Worm (Caenorhabditis elegans): ENCODE results near the gene sssh-1.

The sssh-1 gene

DNA sequence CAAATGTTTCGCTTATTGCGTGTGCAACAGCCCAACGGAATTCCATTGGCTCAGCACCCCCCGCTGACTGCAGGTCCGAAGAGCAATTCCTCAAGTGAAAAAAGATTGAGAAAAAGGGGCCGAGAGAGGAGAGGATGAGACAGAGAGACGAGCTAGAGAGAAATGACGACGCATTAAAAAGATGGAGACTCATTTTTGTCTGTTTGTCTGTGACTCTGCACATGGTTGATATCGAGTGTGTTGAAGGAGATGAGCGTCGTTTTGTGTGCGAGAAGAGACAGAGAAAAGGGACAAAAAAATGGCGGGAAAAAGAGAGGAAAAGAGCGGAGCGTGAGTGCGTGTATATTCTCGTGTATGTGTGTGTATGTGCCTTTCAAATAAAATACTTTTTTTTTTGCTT is 34.7 kb upstream of the sssh-1 start (continued):
- TF ChIP-seq lim-6 (tag; optimal IDR thresholded peaks at IDR 0.05) (peak; percentile 41), unc-86 (tag; optimal IDR thresholded peaks at IDR 0.05) (no peak), syd-9 (tag; optimal IDR thresholded peaks at IDR 0.05) (peak; percentile 44), rnt-1 (tag; optimal IDR thresholded peaks at IDR 0.05) (peak; percentile 74), pag-3 (tag; optimal IDR thresholded peaks at IDR 0.05; ENCODE audit: borderline replicate concordance) (peak; percentile 58), C08G9.2 (tag; optimal IDR thresholded peaks at IDR 0.05) (peak; percentile 46), dmd-4 (tag; optimal IDR thresholded peaks at IDR 0.05; ENCODE audit: borderline replicate concordance) (peak; percentile 29), mec-3 (tag; optimal IDR thresholded peaks at IDR 0.05; ENCODE audit: borderline replicate concordance) (no peak), pros-1 (tag; optimal IDR thresholded peaks at IDR 0.05) (peak; percentile 52), npax-4 (tag; optimal IDR thresholded peaks at IDR 0.05) (no peak), Y22D7AL.16 (tag; optimal IDR thresholded peaks at IDR 0.05) (no peak), tbx-2 (tag; optimal IDR thresholded peaks at IDR 0.05) (peak; percentile 91), ref-2 (tag; optimal IDR thresholded peaks at IDR 0.05) (peak; percentile 68), K09A11.1 (tag; optimal IDR thresholded peaks at IDR 0.05; ENCODE audit: insufficient read depth) (no peak), sox-2 (GFP tag; IDR thresholded peaks at IDR 0.05) (no peak), ceh-19 (GFP tag; optimal IDR thresholded peaks at IDR 0.05) (peak; percentile 35), tbx-7 (tag; optimal IDR thresholded peaks at IDR 0.05) (no peak), ceh-34 (tag; optimal IDR thresholded peaks at IDR 0.05) (peak; percentile 56), ceh-22 (tag; optimal IDR thresholded peaks at IDR 0.05) (no peak), ceh-24 (tag; optimal IDR thresholded peaks at IDR 0.05) (no peak), ahr-1 (tag; optimal IDR thresholded peaks at IDR 0.05) (no peak), lin-11 (tag; optimal IDR thresholded peaks at IDR 0.05) (no peak), pqm-1 (tag; optimal IDR thresholded peaks at IDR 0.05) (no peak), hlh-8 (tag; optimal IDR thresholded peaks at IDR 0.05) (peak; percentile 43), elt-2 (tag; optimal IDR thresholded peaks at IDR 0.05) (peak; percentile 64), ceh-31 (tag; optimal IDR thresholded peaks at IDR 0.05) (peak; percentile 91), zip-5 (tag; optimal IDR thresholded peaks at IDR 0.05) (no peak), nhr-232 (tag; optimal IDR thresholded peaks at IDR 0.05) (no peak), K02D7.2 (tag; optimal IDR thresholded peaks at IDR 0.05) (no peak), ceh-14 (tag; optimal IDR thresholded peaks at IDR 0.05) (peak; percentile 76), fax-1 (tag; optimal IDR thresholded peaks at IDR 0.05) (no peak), F13H6.1 (tag; optimal IDR thresholded peaks at IDR 0.05) (peak; percentile 14), elt-4 (tag; optimal IDR thresholded peaks at IDR 0.05) (no peak), ama-1 (optimal IDR thresholded peaks at IDR 0.05) (no peak), unc-55 (GFP tag; optimal IDR thresholded peaks at IDR 0.05) (peak; percentile 41), gmeb-2 (tag; optimal IDR thresholded peaks at IDR 0.05) (no peak), sdc-2 (tag; optimal IDR thresholded peaks at IDR 0.05) (peak; percentile 79), pat-9 (tag; optimal IDR thresholded peaks at IDR 0.05) (no peak), fkh-6 (tag; optimal IDR thresholded peaks at IDR 0.05) (peak; percentile 21), ttx-3 (tag; optimal IDR thresholded peaks at IDR 0.05) (no peak), ceh-2 (tag; optimal IDR thresholded peaks at IDR 0.05) (peak; percentile 23), nfya-1 (tag; optimal IDR thresholded peaks at IDR 0.05) (peak; percentile 90), pha-2 (tag; optimal IDR thresholded peaks at IDR 0.05) (peak; percentile 46), hlh-30 (tag; optimal IDR thresholded peaks at IDR 0.05; ENCODE audit: insufficient read depth) (peak; percentile 82), ceh-30 (tag; optimal IDR thresholded peaks at IDR 0.05) (no peak), madf-2 (tag; optimal IDR thresholded peaks at IDR 0.05) (no peak), fkh-10 (GFP tag; optimal IDR thresholded peaks at IDR 0.05) (no peak), odd-2 (tag; optimal IDR thresholded peaks at IDR 0.05) (no peak)

Data from whole organism, late embryonic.